Worm (Caenorhabditis elegans) whole organism, late embryonic: ENCODE measurements around the gene mnat-1.
A peak's percentile ranks its signal among the peaks of the same experiment; 100 is the strongest.

ENCODE experiments used
- nfya-1 ChIP-seq: sonication (generic microtip); optimal IDR thresholded peaks from 2 replicates; lab custom pipeline; 2017; ENCODE audit warnings: missing genetic modification characterization, mild to moderate bottlenecking, missing compliant biosample characterization, antibody characterized with exemption, moderate library complexity
- unc-86 ChIP-seq: sonication (generic microtip); optimal IDR thresholded peaks from 2 replicates; lab custom pipeline; 2016; ENCODE audit warnings: missing genetic modification characterization, missing compliant biosample characterization

DNA sequence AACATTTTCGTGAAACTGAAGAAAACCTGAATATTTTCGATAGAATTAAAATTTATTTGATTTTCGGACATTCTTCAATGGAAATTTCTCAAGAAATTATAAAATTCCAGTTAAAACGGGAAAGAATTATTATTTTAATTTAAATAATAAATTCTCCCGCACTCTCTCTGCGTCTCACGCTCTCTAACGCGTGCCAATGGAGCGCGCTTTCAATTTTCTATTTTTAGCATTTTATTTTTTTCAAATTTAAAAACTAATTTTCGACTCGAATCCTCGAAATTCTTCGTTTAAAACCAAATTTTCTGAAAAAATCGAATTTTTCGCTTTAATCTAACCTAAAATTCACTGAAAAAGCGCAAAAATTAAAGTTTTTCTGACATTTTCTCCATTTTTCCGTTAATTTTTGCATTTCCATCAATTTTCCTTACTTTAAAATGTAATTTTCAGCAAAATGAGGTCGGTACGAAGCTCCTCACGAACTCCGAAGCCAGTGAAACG lies 26.0 kb upstream of the mnat-1 start, which contains the start of gene gbas-1:
- TF ChIP-seq nfya-1 (tag; lab: Kevin White, UChicago) (peak; percentile 16), unc-86 (tag; lab: Kevin White, UChicago) (no peak)
